Worm (Caenorhabditis elegans) whole organism, L3 larva: ENCODE results near the gene T10H9.1.

Source experiments
- ceh-16 ChIP-seq: sonication (generic microtip); optimal IDR thresholded peaks from 2 replicates; lab custom pipeline; 2017; ENCODE audit warnings: missing biosample characterization, missing genetic modification characterization
- jun-1 ChIP-seq: fragments of 150-350 bp; optimal IDR thresholded peaks from 2 replicates; lab custom pipeline; 2014; ENCODE audit warnings: missing biosample characterization, missing genetic modification reagents, missing genetic modification characterization
- nhr-12 ChIP-seq: fragments of 150-350 bp; optimal IDR thresholded peaks from 2 replicates; lab custom pipeline; 2014; ENCODE audit warnings: missing biosample characterization, missing genetic modification characterization
- skn-1 ChIP-seq: fragments of 150-350 bp; optimal IDR thresholded peaks from 2 replicates; lab custom pipeline; 2014; ENCODE audit warnings: missing biosample characterization, missing genetic modification characterization
- unc-62 ChIP-seq: fragments of 150-350 bp; sonication (generic microtip); optimal IDR thresholded peaks from 4 replicates; lab custom pipeline; 2014; ENCODE audit warnings: missing biosample characterization, missing genetic modification reagents, missing genetic modification characterization

DNA sequence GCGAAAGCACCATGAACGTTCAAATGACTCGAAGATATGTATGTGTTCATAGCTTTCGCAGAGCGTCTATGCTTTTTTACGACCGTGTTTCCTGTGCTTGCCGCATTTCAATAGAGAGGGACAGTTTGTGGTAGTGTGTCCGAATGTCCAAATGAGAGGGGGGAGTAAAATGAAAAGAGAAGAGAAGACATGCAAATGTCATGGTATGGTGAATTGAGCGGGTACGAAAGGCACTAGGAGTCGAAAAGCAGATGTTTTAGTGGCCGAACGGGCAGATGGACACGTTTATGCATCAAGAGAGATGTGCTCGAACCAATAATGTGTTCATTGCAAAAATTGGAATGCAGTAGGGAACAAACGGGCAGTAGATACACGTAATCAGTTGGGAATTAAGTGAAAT lies 36.1 kb downstream of the T10H9.1 start:
- no peak for TF ChIP-seq nhr-12 (tag; lab: Kevin White, UChicago)
- no peak for TF ChIP-seq ceh-16
- TF ChIP-seq unc-62 (GFP tag; lab: Kevin White, UChicago) = no peak
- TF ChIP-seq jun-1 (tag; lab: Kevin White, UChicago) = no peak
- TF ChIP-seq skn-1 = no peak
